Worm (Caenorhabditis elegans) whole organism, L3 larva: ENCODE data around the gene mps-4.

Experiments used
- ceh-28 ChIP-seq: fragments of 150-350 bp; optimal IDR thresholded peaks from 2 replicates; lab custom pipeline; 2014; ENCODE audit warnings: missing biosample characterization, missing genetic modification reagents, missing genetic modification characterization
- ceh-82 ChIP-seq: fragments of 150-350 bp; optimal IDR thresholded peaks from 2 replicates; lab custom pipeline; 2014; ENCODE audit warnings: missing biosample characterization, missing genetic modification characterization
- egl-5 ChIP-seq: fragments of 150-350 bp; optimal IDR thresholded peaks from 2 replicates; lab custom pipeline; 2017; ENCODE audit warnings: missing biosample characterization, missing genetic modification reagents, missing genetic modification characterization, inconsistent platforms
- elt-3 ChIP-seq, 3 experiments: fragments of 150-350 bp in 1 of 3; sonication (generic microtip) in 2 of 3; optimal IDR thresholded peaks; 2 replicates in 2 of 3; 4 replicates in 1 of 3; lab custom pipeline; 2014 to 2017; ENCODE audit warnings: missing biosample characterization in 3 of 3, missing genetic modification characterization in 3 of 3
- fkh-10 ChIP-seq: sonication (generic microtip); optimal IDR thresholded peaks from 2 replicates; lab custom pipeline; 2017; ENCODE audit warnings: missing biosample characterization, missing genetic modification reagents, missing genetic modification characterization
- nfya-1 ChIP-seq: sonication (generic microtip); optimal IDR thresholded peaks from 2 replicates; lab custom pipeline; 2017; ENCODE audit warnings: missing genetic modification characterization, mild to moderate bottlenecking, missing compliant biosample characterization, antibody characterized with exemption, moderate library complexity; ENCODE audit not compliant: insufficient read depth
- nhr-11 ChIP-seq: fragments of 150-350 bp; optimal IDR thresholded peaks from 2 replicates; lab custom pipeline; 2014; ENCODE audit warnings: missing biosample characterization, missing genetic modification characterization
- nhr-25 ChIP-seq: sonication (generic microtip); optimal IDR thresholded peaks from 2 replicates; lab custom pipeline; 2017; ENCODE audit warnings: missing biosample characterization, missing genetic modification characterization
- pha-4 ChIP-seq: fragments of 150-350 bp; optimal IDR thresholded peaks from 2 replicates; lab custom pipeline; 2014; ENCODE audit warnings: missing biosample characterization, missing genetic modification reagents, missing genetic modification characterization
- zag-1 ChIP-seq: fragments of 150-350 bp; optimal IDR thresholded peaks from 2 replicates; lab custom pipeline; 2014; ENCODE audit warnings: missing biosample characterization, missing genetic modification characterization
- ztf-11 ChIP-seq: fragments of 150-350 bp; optimal IDR thresholded peaks from 2 replicates; lab custom pipeline; 2014; ENCODE audit warnings: missing biosample characterization, missing genetic modification characterization

ce11 chrIII:8235880-8236279 is 35.7 kb downstream of the mps-4 start, which contains the start of gene C02F5.5:
- no peak for TF ChIP-seq elt-3 (tag; optimal IDR thresholded peaks at IDR 0.05; lab: Kevin White, UChicago)
- TF ChIP-seq ceh-28 = no peak
- no peak for TF ChIP-seq nhr-25
- no peak for TF ChIP-seq ztf-11 (tag; lab: Kevin White, UChicago)
- TF ChIP-seq ceh-82 (tag; lab: Kevin White, UChicago) = no peak
- no peak for TF ChIP-seq zag-1
- no peak for TF ChIP-seq nhr-11 (tag; lab: Kevin White, UChicago)
- no peak for TF ChIP-seq egl-5 (tag; lab: Kevin White, UChicago)
- TF ChIP-seq pha-4 (tag; lab: Kevin White, UChicago) = no peak
- no peak for TF ChIP-seq nfya-1 (tag; lab: Kevin White, UChicago)
- no peak for TF ChIP-seq fkh-10 (GFP tag; lab: Kevin White, UChicago)
